Worm (Caenorhabditis elegans) whole organism, L3 larva: ENCODE results near the gene mxl-2.

Source experiments
- mdl-1 ChIP-seq: fragments of 150-350 bp; optimal IDR thresholded peaks from 2 replicates; lab custom pipeline; 2014; ENCODE audit warnings: missing biosample characterization, missing genetic modification characterization
- snpc-4 ChIP-seq: fragments of 150-350 bp; optimal IDR thresholded peaks from 2 replicates; lab custom pipeline; 2014; ENCODE audit warnings: missing biosample characterization, missing genetic modification characterization

DNA sequence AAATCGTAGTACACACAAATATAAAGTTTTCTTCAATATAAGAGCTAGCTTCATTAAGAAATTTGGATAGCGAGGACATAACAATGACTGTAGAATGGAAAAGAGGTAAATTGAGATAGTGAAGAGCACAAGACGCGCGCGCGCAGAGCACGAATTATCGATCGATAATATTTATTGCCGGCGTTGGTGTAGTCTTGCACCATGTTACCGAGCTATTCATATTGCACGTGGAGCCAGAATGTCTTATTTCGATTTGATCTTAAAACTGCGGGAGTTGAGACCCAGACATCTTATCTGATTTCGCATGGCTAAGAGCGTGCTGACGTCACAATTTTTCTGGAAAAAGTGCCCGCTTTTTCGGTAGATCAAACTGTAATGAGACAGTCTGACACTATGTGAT is 18.5 kb downstream of the mxl-2 start, which contains the start of gene F40G9.18:
- TF ChIP-seq snpc-4 (tag; lab: Kevin White, UChicago) (no peak), mdl-1 (tag; lab: Kevin White, UChicago) (no peak)
